Fruit fly (Drosophila melanogaster) whole organism, embryonic: ENCODE results near the gene Ser12.

Source experiments
- B-H2 ChIP-seq: fragments of 200-800 bp; sonication (Bioruptor generic); optimal IDR thresholded peaks from 2 replicates; lab custom pipeline; 2018; ENCODE audit warnings: missing biosample characterization, mild to moderate bottlenecking, missing genetic modification characterization
- Bteb2 ChIP-seq: fragments of 200-800 bp; sonication (Bioruptor generic); optimal IDR thresholded peaks from 2 replicates; lab custom pipeline; 2016; ENCODE audit warnings: missing biosample characterization, missing genetic modification characterization
- CG10267 ChIP-seq: fragments of 200-800 bp; sonication (Bioruptor generic); optimal IDR thresholded peaks from 2 replicates; lab custom pipeline; 2018; ENCODE audit warnings: missing biosample characterization, mild to moderate bottlenecking, missing genetic modification characterization, moderate library complexity
- CG12155 ChIP-seq: fragments of 200-800 bp; sonication (Bioruptor generic); optimal IDR thresholded peaks from 3 replicates; lab custom pipeline; 2016; ENCODE audit warnings: missing biosample characterization, missing genetic modification characterization
- CG13624 ChIP-seq: fragments of 200-800 bp; sonication (Bioruptor generic); optimal IDR thresholded peaks from 2 replicates; lab custom pipeline; 2016; ENCODE audit warnings: missing biosample characterization, missing genetic modification characterization
- CG15479 ChIP-seq: fragments of 200-800 bp; sonication (Bioruptor generic); optimal IDR thresholded peaks from 3 replicates; lab custom pipeline; 2019; ENCODE audit warnings: missing biosample characterization, mild to moderate bottlenecking, missing genetic modification characterization, moderate library complexity
- CG15601 ChIP-seq: fragments of 200-800 bp; sonication (Bioruptor generic); optimal IDR thresholded peaks from 3 replicates; lab custom pipeline; 2019; ENCODE audit warnings: missing biosample characterization, mild to moderate bottlenecking, missing genetic modification characterization, moderate library complexity
- CG17385 ChIP-seq: fragments of 200-800 bp; sonication (Bioruptor generic); optimal IDR thresholded peaks from 3 replicates; lab custom pipeline; 2018; ENCODE audit warnings: missing biosample characterization, mild to moderate bottlenecking, missing genetic modification characterization
- CG18599 ChIP-seq: fragments of 200-800 bp; sonication (Bioruptor generic); optimal IDR thresholded peaks from 3 replicates; lab custom pipeline; 2017; ENCODE audit warnings: missing biosample characterization, missing genetic modification characterization, mild to moderate bottlenecking, moderate library complexity, missing genetic modification reagents
- CG2116 ChIP-seq: fragments of 200-800 bp; sonication (Bioruptor generic); optimal IDR thresholded peaks from 3 replicates; lab custom pipeline; 2018; ENCODE audit warnings: missing biosample characterization, mild to moderate bottlenecking, missing genetic modification characterization
- CG34422 ChIP-seq: fragments of 200-800 bp; sonication (Bioruptor generic); IDR thresholded peaks from 3 replicates; pipeline ENCODE4 v1.3.6; 2022; ENCODE audit warnings: missing biosample characterization, missing genetic modification characterization
- CG3847 ChIP-seq: fragments of 200-800 bp; sonication (Bioruptor generic); IDR thresholded peaks from 2 replicates; pipeline ENCODE4 v1.3.6; 2022; ENCODE audit warnings: missing biosample characterization, missing genetic modification characterization
- CG42726 ChIP-seq: fragments of 200-800 bp; sonication (Bioruptor generic); IDR thresholded peaks from 2 replicates; pipeline ENCODE4 v1.3.6; 2022; ENCODE audit warnings: missing biosample characterization, missing genetic modification characterization; ENCODE audit not compliant: partially characterized antibody
- CG43689 ChIP-seq: fragments of 200-800 bp; sonication (Bioruptor generic); IDR thresholded peaks from 2 replicates; pipeline ENCODE4 v1.3.6; 2022; ENCODE audit warnings: missing biosample characterization, missing genetic modification characterization
- CG4404 ChIP-seq: fragments of 200-800 bp; sonication (Bioruptor generic); IDR thresholded peaks from 2 replicates; pipeline ENCODE4 v1.3.6; 2022; ENCODE audit warnings: missing biosample characterization, missing genetic modification characterization
- CG6813 ChIP-seq: fragments of 200-800 bp; sonication (Bioruptor generic); optimal IDR thresholded peaks from 2 replicates; lab custom pipeline; 2017; ENCODE audit warnings: missing biosample characterization, missing genetic modification characterization, mild to moderate bottlenecking, moderate library complexity, missing genetic modification reagents
- CG8388 ChIP-seq: fragments of 200-800 bp; sonication (Bioruptor generic); optimal IDR thresholded peaks from 2 replicates; lab custom pipeline; 2019; ENCODE audit warnings: missing biosample characterization, mild to moderate bottlenecking, missing genetic modification characterization, moderate library complexity
- CHES-1-like ChIP-seq: fragments of 200-800 bp; sonication (Bioruptor generic); optimal IDR thresholded peaks from 2 replicates; lab custom pipeline; 2016; ENCODE audit warnings: missing biosample characterization, missing genetic modification characterization
- CkIIα-i1 ChIP-seq: fragments of 200-800 bp; sonication (Bioruptor generic); IDR thresholded peaks from 2 replicates; pipeline ENCODE4 v1.3.6; 2022; ENCODE audit warnings: missing biosample characterization, missing genetic modification characterization
- Dbx ChIP-seq: fragments of 200-800 bp; sonication (Bioruptor generic); IDR thresholded peaks from 3 replicates; pipeline ENCODE4 v1.3.6; 2022; ENCODE audit warnings: missing biosample characterization, missing genetic modification characterization
- Dll ChIP-seq: fragments of 200-800 bp; sonication (Bioruptor generic); IDR thresholded peaks from 4 replicates; pipeline ENCODE4 v1.3.6; 2022; ENCODE audit warnings: missing biosample characterization, missing genetic modification characterization; ENCODE audit not compliant: partially characterized antibody
- Dref ChIP-seq: fragments of 200-800 bp; sonication (Bioruptor generic); IDR thresholded peaks from 2 replicates; pipeline ENCODE4 v1.3.6; 2022; ENCODE audit warnings: missing biosample characterization, missing genetic modification characterization
- Fer1 ChIP-seq: fragments of 200-800 bp; sonication (Bioruptor generic); optimal IDR thresholded peaks from 2 replicates; lab custom pipeline; 2017; ENCODE audit warnings: missing biosample characterization, mild to moderate bottlenecking, missing genetic modification characterization
- GATAe ChIP-seq: fragments of 200-800 bp; sonication (Bioruptor generic); conservative IDR thresholded peaks from 2 replicates; pipeline ENCODE4 v1.3.6; 2022; ENCODE audit warnings: missing biosample characterization, missing genetic modification characterization
- HLHmδ ChIP-seq: fragments of 200-800 bp; sonication (Bioruptor generic); optimal IDR thresholded peaks from 2 replicates; lab custom pipeline; 2018; ENCODE audit warnings: missing biosample characterization, mild to moderate bottlenecking, missing genetic modification characterization, moderate library complexity
- Hr3 ChIP-seq: fragments of 200-800 bp; sonication (Bioruptor generic); optimal IDR thresholded peaks from 3 replicates; lab custom pipeline; 2016; ENCODE audit warnings: missing biosample characterization, missing genetic modification characterization
- ase ChIP-seq: fragments of 200-800 bp; sonication (Bioruptor generic); IDR thresholded peaks from 3 replicates; pipeline ENCODE4 v1.3.6; 2022; ENCODE audit warnings: missing biosample characterization, missing genetic modification characterization
- bbx ChIP-seq: fragments of 200-800 bp; sonication (Bioruptor generic); IDR thresholded peaks from 2 replicates; pipeline ENCODE4 v1.3.6; 2022; ENCODE audit warnings: missing biosample characterization, missing genetic modification characterization; ENCODE audit not compliant: partially characterized antibody
- bigmax ChIP-seq: fragments of 200-800 bp; sonication (Bioruptor generic); optimal IDR thresholded peaks from 2 replicates; lab custom pipeline; 2018; ENCODE audit warnings: missing biosample characterization, mild to moderate bottlenecking, missing genetic modification characterization
- btn ChIP-seq: fragments of 200-800 bp; sonication (Bioruptor generic); optimal IDR thresholded peaks from 2 replicates; lab custom pipeline; 2016; ENCODE audit warnings: missing biosample characterization, missing genetic modification characterization
- cwo ChIP-seq: fragments of 200-800 bp; sonication (Bioruptor generic); optimal IDR thresholded peaks from 3 replicates; lab custom pipeline; 2017; ENCODE audit warnings: missing biosample characterization, missing genetic modification characterization, mild to moderate bottlenecking, moderate library complexity, missing genetic modification reagents
- dpn ChIP-seq, 2 experiments: fragments of 200-800 bp; sonication (Bioruptor generic); optimal IDR thresholded peaks; 3 replicates each; lab custom pipeline; 2016; ENCODE audit warnings: missing biosample characterization in 2 of 2, missing genetic modification characterization in 2 of 2
- fd3F ChIP-seq: fragments of 200-800 bp; sonication (Bioruptor generic); optimal IDR thresholded peaks from 2 replicates; lab custom pipeline; 2018; ENCODE audit warnings: missing biosample characterization, mild to moderate bottlenecking, missing genetic modification characterization, moderate library complexity
- fru ChIP-seq: fragments of >200 bp; optimal IDR thresholded peaks from 2 replicates; lab custom pipeline; 2017
- grau ChIP-seq: fragments of 200-800 bp; optimal IDR thresholded peaks from 3 replicates; lab custom pipeline; 2019; ENCODE audit warnings: missing biosample characterization, mild to moderate bottlenecking, missing genetic modification characterization, moderate library complexity
- grn ChIP-seq: fragments of 200-800 bp; sonication (Bioruptor generic); optimal IDR thresholded peaks from 3 replicates; lab custom pipeline; 2017; ENCODE audit warnings: missing biosample characterization, missing genetic modification characterization
- gro ChIP-seq: fragments of 200-800 bp; sonication (Bioruptor generic); optimal IDR thresholded peaks from 2 replicates; lab custom pipeline; 2016; ENCODE audit warnings: missing biosample characterization, missing genetic modification characterization
- h ChIP-seq: fragments of >200 bp; optimal IDR thresholded peaks from 2 replicates; lab custom pipeline; 2017
- hth ChIP-seq: fragments of >200 bp; optimal IDR thresholded peaks from 2 replicates; lab custom pipeline; 2017; ENCODE audit warnings: inconsistent platforms
- lbe ChIP-seq: fragments of 200-800 bp; sonication (Bioruptor generic); optimal IDR thresholded peaks from 2 replicates; lab custom pipeline; 2016; ENCODE audit warnings: missing biosample characterization, mild to moderate bottlenecking, missing genetic modification characterization
- lmd ChIP-seq: fragments of 200-800 bp; sonication (Bioruptor generic); IDR thresholded peaks from 2 replicates; pipeline ENCODE4 v1.3.6; 2022; ENCODE audit warnings: missing biosample characterization, missing genetic modification characterization
- lola ChIP-seq, 3 experiments: fragments of >200 bp in 2 of 3; fragments of 200-800 bp in 1 of 3; sonication (Bioruptor generic) in 1 of 3; optimal IDR thresholded peaks; 2 replicates each; lab custom pipeline; 2017 to 2019; ENCODE audit warnings: missing biosample characterization in 3 of 3, missing genetic modification characterization in 3 of 3, mild to moderate bottlenecking in 1 of 3, moderate library complexity in 1 of 3
- mirr ChIP-seq: fragments of 200-800 bp; sonication (Bioruptor generic); optimal IDR thresholded peaks from 3 replicates; lab custom pipeline; 2018; ENCODE audit warnings: missing biosample characterization, mild to moderate bottlenecking, missing genetic modification characterization
- nmo ChIP-seq: fragments of 200-800 bp; sonication (Bioruptor generic); optimal IDR thresholded peaks from 2 replicates; lab custom pipeline; 2018; ENCODE audit warnings: missing biosample characterization, mild to moderate bottlenecking, missing genetic modification characterization, moderate library complexity
- pfk ChIP-seq: fragments of 200-800 bp; sonication (Bioruptor generic); optimal IDR thresholded peaks from 2 replicates; lab custom pipeline; 2018; ENCODE audit warnings: missing biosample characterization, mild to moderate bottlenecking, missing genetic modification characterization, moderate library complexity
- pzg ChIP-seq: fragments of 200-800 bp; sonication (Bioruptor generic); optimal IDR thresholded peaks from 3 replicates; lab custom pipeline; 2018; ENCODE audit warnings: missing biosample characterization, mild to moderate bottlenecking, missing genetic modification characterization, moderate library complexity
- rib ChIP-seq: fragments of 200-800 bp; sonication (Bioruptor generic); IDR thresholded peaks from 2 replicates; pipeline ENCODE4 v1.3.6; 2022; ENCODE audit warnings: missing biosample characterization, missing genetic modification characterization
- sisA ChIP-seq: fragments of 200-800 bp; sonication (Bioruptor generic); IDR thresholded peaks from 2 replicates; pipeline ENCODE4 v1.3.6; 2022; ENCODE audit warnings: missing biosample characterization, missing genetic modification characterization
- ssp ChIP-seq: fragments of 200-800 bp; sonication (Bioruptor generic); IDR thresholded peaks from 2 replicates; pipeline ENCODE4 v1.3.6; 2022; ENCODE audit warnings: missing biosample characterization, missing genetic modification characterization
- unc-4 ChIP-seq: fragments of 200-800 bp; sonication (Bioruptor generic); IDR thresholded peaks from 2 replicates; pipeline ENCODE4 v1.3.6; 2022; ENCODE audit warnings: missing biosample characterization, missing genetic modification characterization; ENCODE audit not compliant: partially characterized antibody

Gene Ser12

DNA sequence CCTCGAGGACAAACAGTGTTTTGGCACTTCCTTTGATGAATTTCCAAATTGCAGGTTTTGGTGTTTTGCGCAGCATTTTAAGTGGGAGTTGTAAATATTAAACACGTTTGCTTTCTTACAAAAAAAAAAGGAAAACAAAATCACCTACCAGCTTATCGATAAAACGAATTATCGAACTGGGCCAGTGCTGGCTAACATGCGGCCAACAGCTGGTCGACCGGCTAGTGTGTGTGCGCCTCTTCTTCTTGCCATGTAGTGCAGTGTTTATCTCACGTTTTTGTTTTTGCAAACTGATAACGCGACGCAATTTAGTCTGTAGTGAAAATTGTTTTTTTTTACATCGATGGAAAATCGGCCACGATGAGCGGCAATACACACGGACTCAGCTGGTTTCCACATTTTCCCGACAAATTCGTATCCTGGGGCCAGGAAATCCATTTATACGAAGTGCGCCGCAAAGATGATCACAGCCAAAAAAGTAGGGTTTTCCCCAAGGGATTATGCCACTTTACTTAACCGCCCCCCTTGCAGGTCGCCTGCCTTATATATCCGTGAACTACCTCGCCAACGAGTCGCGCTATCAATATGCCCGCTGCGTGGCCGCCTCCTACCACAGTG, 33.9 kb downstream of the Ser12 start, which contains the start of the genes CG15386, CG42371 and mio (continued):
- TF ChIP-seq grn (GFP tag; lab: Kevin White, UChicago) (no peak), sisA (GFP tag; lab: Robert Waterston, UW) (no peak), bigmax (no peak), btn (no peak), rib (0 out of 2 replicates have a peak, but pooled peaks have one; percentile 19), Fer1 (GFP tag; lab: Kevin White, UChicago) (peak; percentile 42), nmo (GFP tag; lab: Kevin White, UChicago) (peak; percentile 26), B-H2 (peak; percentile 50), CG15479 (peak; percentile 20), hth (no peak), HLHmδ (GFP tag; lab: Kevin White, UChicago) (no peak), lola (GFP tag; optimal IDR thresholded peaks at IDR 0.05; lab: Kevin White, UChicago) (no peak), CG4404 (GFP tag; lab: Robert Waterston, UW) (no peak), CG15601 (tag; lab: Kevin White, UChicago) (no peak), CG8388 (GFP tag; lab: Kevin White, UChicago) (no peak), CHES-1-like (GFP tag; lab: Kevin White, UChicago) (peak; percentile 59), gro (GFP tag; lab: Kevin White, UChicago) (peak; percentile 64), CG34422 (GFP tag; lab: Robert Waterston, UW) (peak; percentile 88), Dll (peak; percentile 61; the same call in 2 of the 4 replicates), bbx (peak; percentile 53; the same call in 1 of the 2 replicates), mirr (GFP tag; lab: Kevin White, UChicago) (peak; percentile 47), dpn (GFP tag; optimal IDR thresholded peaks at IDR 0.05; lab: Kevin White, UChicago) (peak; percentile 15 to 38), CG42726 (0 out of 2 replicates have a peak, but pooled peaks have one; percentile 40), fd3F (GFP tag; lab: Kevin White, UChicago) (no peak), CG13624 (GFP tag; lab: Kevin White, UChicago) (peak; percentile 82), GATAe (GFP tag; lab: Robert Waterston, UW) (peak; percentile 46; the same call in 1 of the 2 replicates), CG43689 (GFP tag; lab: Robert Waterston, UW) (no peak), fru (no peak), CG6813 (GFP tag; lab: Kevin White, UChicago) (no peak), CG17385 (peak; percentile 99), pzg (peak; percentile 71), CG2116 (GFP tag; lab: Kevin White, UChicago) (peak; percentile 47), unc-4 (peak; percentile 53), CkIIα-i1 (no peak), CG18599 (GFP tag; lab: Kevin White, UChicago) (peak; percentile 0), h (lab: Kevin White, UChicago) (no peak), cwo (GFP tag; lab: Kevin White, UChicago) (peak; percentile 57), lmd (GFP tag; lab: Robert Waterston, UW) (no peak), CG3847 (GFP tag; lab: Robert Waterston, UW) (peak; percentile 35; the same call in 1 of the 2 replicates), grau (tag; lab: Kevin White, UChicago) (peak; percentile 17), Bteb2 (GFP tag; lab: Kevin White, UChicago) (no peak), ase (GFP tag; lab: Robert Waterston, UW) (no peak), CG10267 (tag; lab: Kevin White, UChicago) (peak; percentile 93), Dbx (GFP tag; lab: Robert Waterston, UW) (no peak), lbe (GFP tag; lab: Kevin White, UChicago) (peak; percentile 22), ssp (GFP tag; lab: Robert Waterston, UW) (no peak), CG12155 (GFP tag; lab: Kevin White, UChicago) (peak; percentile 10), Hr3 (GFP tag; lab: Kevin White, UChicago) (no peak), Dref (GFP tag; lab: Robert Waterston, UW) (peak; percentile 81), pfk (no peak)
